Worm (Caenorhabditis elegans) whole organism, early embryonic: ENCODE measurements around the gene C08F11.3.

ENCODE experiments used
- pes-1 ChIP-seq: fragments of 200-800 bp; sonication (Bioruptor generic); IDR thresholded peaks from 2 replicates; pipeline ENCODE4 v1.3.6; 2022; ENCODE audit warnings: missing genetic modification reagents, missing genetic modification characterization, missing compliant biosample characterization

C08F11.3 gene

ce11 chrIV:13667975-13668374, 48.7 kb downstream of the C08F11.3 start:
- TF ChIP-seq pes-1 (GFP tag; lab: Robert Waterston, UW), result peak; percentile 55; the same call in 1 of the 2 replicates
